Worm (Caenorhabditis elegans) whole organism, young adult: ENCODE measurements around the gene C48D1.5.
A peak's percentile ranks its signal among the peaks of the same experiment; 100 is the strongest.

ENCODE experiments used
- let-526 ChIP-seq: fragments of 200-800 bp; sonication (Bioruptor generic); IDR thresholded peaks from 2 replicates; pipeline ENCODE4 v1.3.6; 2022; ENCODE audit warnings: missing genetic modification reagents, missing genetic modification characterization, missing compliant biosample characterization
- let-607 ChIP-seq, 2 experiments: fragments of 200-800 bp in 1 of 2; sonication (Bioruptor generic) in 1 of 2; sonication (generic microtip) in 1 of 2; optimal IDR thresholded peaks; 2 replicates each; lab custom pipeline; 2016 to 2018; ENCODE audit warnings: mild to moderate bottlenecking in 2 of 2, missing compliant biosample characterization in 2 of 2, missing genetic modification characterization in 2 of 2, moderate library complexity in 2 of 2, missing genotype in 1 of 2
- lin-26 ChIP-seq: fragments of 200-800 bp; sonication (Bioruptor generic); IDR thresholded peaks from 2 replicates; pipeline ENCODE4 v1.3.6; 2022; ENCODE audit warnings: missing genetic modification reagents, missing genetic modification characterization, missing compliant biosample characterization
- somi-1 ChIP-seq: fragments of 200-800 bp; sonication (Bioruptor generic); optimal IDR thresholded peaks from 2 replicates; lab custom pipeline; 2018; ENCODE audit warnings: mild to moderate bottlenecking, missing genetic modification characterization, missing compliant biosample characterization

ce11 chrIV:13253841-13254240, 32.1 kb downstream of the C48D1.5 start, which contains the start of gene ttr-45:
- TF ChIP-seq let-607 (tag; optimal IDR thresholded peaks at IDR 0.05; lab: Kevin White, UChicago) (peak; percentile 28 to 58), let-526 (GFP tag; lab: Robert Waterston, UW) (no peak), lin-26 (no peak), somi-1 (GFP tag; lab: Kevin White, UChicago) (no peak)
